Fruit fly (Drosophila melanogaster) whole organism, embryonic: ENCODE measurements around the gene Cyp9f2.

Source experiments
- Abd-B ChIP-seq: fragments of 200-800 bp; sonication (Bioruptor generic); optimal IDR thresholded peaks from 2 replicates; lab custom pipeline; 2018; ENCODE audit warnings: missing biosample characterization, mild to moderate bottlenecking, missing genetic modification characterization, moderate library complexity
- Atf3 ChIP-seq: fragments of 200-800 bp; sonication (Bioruptor generic); optimal IDR thresholded peaks from 3 replicates; lab custom pipeline; 2016; ENCODE audit warnings: missing biosample characterization, missing genetic modification characterization
- Bdp1 ChIP-seq: fragments of 200-800 bp; sonication (Bioruptor generic); optimal IDR thresholded peaks from 3 replicates; lab custom pipeline; 2016; ENCODE audit warnings: missing biosample characterization, missing genetic modification characterization
- CG10147 ChIP-seq: fragments of 200-800 bp; sonication (Bioruptor generic); optimal IDR thresholded peaks from 2 replicates; lab custom pipeline; 2019; ENCODE audit warnings: missing biosample characterization, mild to moderate bottlenecking, missing genetic modification characterization, moderate library complexity
- CG1024 ChIP-seq: fragments of 200-800 bp; sonication (Bioruptor generic); IDR thresholded peaks from 2 replicates; pipeline ENCODE4 v1.3.6; 2022; ENCODE audit warnings: missing biosample characterization, missing genetic modification characterization
- CG11695 ChIP-seq: fragments of 200-800 bp; sonication (Bioruptor generic); IDR thresholded peaks from 3 replicates; pipeline ENCODE4 v1.3.6; 2022; ENCODE audit warnings: missing biosample characterization, missing genetic modification characterization
- CG12155 ChIP-seq: fragments of 200-800 bp; sonication (Bioruptor generic); optimal IDR thresholded peaks from 3 replicates; lab custom pipeline; 2016; ENCODE audit warnings: missing biosample characterization, missing genetic modification characterization
- CG14014 ChIP-seq: fragments of 200-800 bp; sonication (Bioruptor generic); IDR thresholded peaks from 2 replicates; pipeline ENCODE4 v1.3.6; 2022; ENCODE audit warnings: missing biosample characterization, missing genetic modification characterization
- CG14667 ChIP-seq: fragments of 200-800 bp; sonication (Bioruptor generic); IDR thresholded peaks from 2 replicates; pipeline ENCODE4 v1.3.6; 2022; ENCODE audit warnings: missing biosample characterization, missing genetic modification characterization
- CG15269 ChIP-seq: fragments of 200-800 bp; sonication (Bioruptor generic); optimal IDR thresholded peaks from 2 replicates; lab custom pipeline; 2018; ENCODE audit warnings: missing biosample characterization, mild to moderate bottlenecking, missing genetic modification characterization, moderate library complexity
- CG1602 ChIP-seq: fragments of 200-800 bp; sonication (Bioruptor generic); optimal IDR thresholded peaks from 3 replicates; lab custom pipeline; 2016; ENCODE audit warnings: missing biosample characterization, missing genetic modification characterization
- CG2120 ChIP-seq: fragments of 200-800 bp; sonication (Bioruptor generic); optimal IDR thresholded peaks from 3 replicates; lab custom pipeline; 2016; ENCODE audit warnings: missing biosample characterization, missing genetic modification characterization
- CG2199 ChIP-seq: fragments of 200-800 bp; sonication (Bioruptor generic); IDR thresholded peaks from 3 replicates; pipeline ENCODE4 v1.3.6; 2022; ENCODE audit warnings: missing biosample characterization, missing genetic modification characterization
- CG30403 ChIP-seq: fragments of 200-800 bp; sonication (Bioruptor generic); optimal IDR thresholded peaks from 3 replicates; lab custom pipeline; 2016; ENCODE audit warnings: missing biosample characterization, missing genetic modification characterization
- CG3163 ChIP-seq: fragments of 200-800 bp; sonication (Bioruptor generic); optimal IDR thresholded peaks from 3 replicates; lab custom pipeline; 2016; ENCODE audit warnings: missing biosample characterization, missing genetic modification characterization
- CG33213 ChIP-seq: fragments of 200-800 bp; sonication (Bioruptor generic); optimal IDR thresholded peaks from 3 replicates; lab custom pipeline; 2016; ENCODE audit warnings: missing biosample characterization, missing genetic modification characterization
- CG33557 ChIP-seq: fragments of 200-800 bp; sonication (Bioruptor generic); optimal IDR thresholded peaks from 2 replicates; lab custom pipeline; 2019; ENCODE audit warnings: missing biosample characterization, mild to moderate bottlenecking, missing genetic modification characterization, moderate library complexity
- CG7987 ChIP-seq: fragments of 200-800 bp; sonication (Bioruptor generic); optimal IDR thresholded peaks from 2 replicates; lab custom pipeline; 2018; ENCODE audit warnings: missing biosample characterization, mild to moderate bottlenecking, missing genetic modification characterization, moderate library complexity
- CG8281 ChIP-seq: fragments of 200-800 bp; sonication (Bioruptor generic); optimal IDR thresholded peaks from 2 replicates; lab custom pipeline; 2018; ENCODE audit warnings: missing biosample characterization, mild to moderate bottlenecking, missing genetic modification characterization, moderate library complexity
- CkIIα-i1 ChIP-seq: fragments of 200-800 bp; sonication (Bioruptor generic); IDR thresholded peaks from 2 replicates; pipeline ENCODE4 v1.3.6; 2022; ENCODE audit warnings: missing biosample characterization, missing genetic modification characterization
- D19A ChIP-seq: fragments of 200-800 bp; optimal IDR thresholded peaks from 3 replicates; lab custom pipeline; 2019; ENCODE audit warnings: missing biosample characterization, mild to moderate bottlenecking, missing genetic modification characterization, moderate library complexity
- Dip2 ChIP-seq: fragments of 200-800 bp; sonication (Bioruptor generic); IDR thresholded peaks from 2 replicates; pipeline ENCODE4 v1.3.6; 2022; ENCODE audit warnings: missing biosample characterization, missing genetic modification characterization
- Dref ChIP-seq: fragments of 200-800 bp; sonication (Bioruptor generic); IDR thresholded peaks from 2 replicates; pipeline ENCODE4 v1.3.6; 2022; ENCODE audit warnings: missing biosample characterization, missing genetic modification characterization
- Elba2 ChIP-seq: fragments of 200-800 bp; sonication (Bioruptor generic); optimal IDR thresholded peaks from 3 replicates; lab custom pipeline; 2016; ENCODE audit warnings: missing biosample characterization, missing genetic modification characterization
- Fer2 ChIP-seq: fragments of 200-800 bp; sonication (Bioruptor generic); optimal IDR thresholded peaks from 2 replicates; lab custom pipeline; 2018; ENCODE audit warnings: missing biosample characterization, mild to moderate bottlenecking, missing genetic modification characterization, moderate library complexity
- Jarid2 ChIP-seq: fragments of 200-800 bp; sonication (Bioruptor generic); optimal IDR thresholded peaks from 3 replicates; lab custom pipeline; 2017; ENCODE audit warnings: mild to moderate bottlenecking, missing biosample characterization, missing genetic modification reagents, missing genetic modification characterization
- Lhr ChIP-seq: fragments of 200-800 bp; sonication (Bioruptor generic); optimal IDR thresholded peaks from 3 replicates; lab custom pipeline; 2017; ENCODE audit warnings: mild to moderate bottlenecking, missing biosample characterization, missing genetic modification reagents, missing genetic modification characterization
- Mad ChIP-seq: fragments of 200-800 bp; sonication (Bioruptor generic); optimal IDR thresholded peaks from 2 replicates; lab custom pipeline; 2016; ENCODE audit warnings: missing biosample characterization, missing genetic modification characterization
- Scr ChIP-seq: fragments of 200-800 bp; sonication (Bioruptor generic); IDR thresholded peaks from 2 replicates; pipeline ENCODE4 v1.3.6; 2022; ENCODE audit warnings: missing biosample characterization, missing genetic modification characterization; ENCODE audit not compliant: partially characterized antibody
- Stat92E ChIP-seq, 3 experiments: fragments of >200 bp in 2 of 3; fragments of 200-800 bp in 1 of 3; sonication (Bioruptor generic) in 1 of 3; optimal IDR thresholded peaks; 2 replicates each; lab custom pipeline; 2017 to 2019; ENCODE audit warnings: missing biosample characterization in 3 of 3, missing genetic modification characterization in 3 of 3, mild to moderate bottlenecking in 1 of 3, moderate library complexity in 1 of 3
- ac ChIP-seq: fragments of 200-800 bp; sonication (Bioruptor generic); optimal IDR thresholded peaks from 3 replicates; lab custom pipeline; 2017; ENCODE audit warnings: missing biosample characterization, mild to moderate bottlenecking, missing genetic modification characterization
- ase ChIP-seq: fragments of 200-800 bp; sonication (Bioruptor generic); IDR thresholded peaks from 3 replicates; pipeline ENCODE4 v1.3.6; 2022; ENCODE audit warnings: missing biosample characterization, missing genetic modification characterization
- az2 ChIP-seq: fragments of 200-800 bp; sonication (Bioruptor generic); optimal IDR thresholded peaks from 3 replicates; lab custom pipeline; 2016; ENCODE audit warnings: missing biosample characterization, missing genetic modification characterization
- bbx ChIP-seq: fragments of 200-800 bp; sonication (Bioruptor generic); IDR thresholded peaks from 2 replicates; pipeline ENCODE4 v1.3.6; 2022; ENCODE audit warnings: missing biosample characterization, missing genetic modification characterization; ENCODE audit not compliant: partially characterized antibody
- bcd ChIP-seq: fragments of 200-800 bp; sonication (Bioruptor generic); optimal IDR thresholded peaks from 2 replicates; lab custom pipeline; 2017; ENCODE audit warnings: missing biosample characterization, mild to moderate bottlenecking, missing genetic modification characterization
- danr ChIP-seq: fragments of 200-800 bp; sonication (Bioruptor generic); IDR thresholded peaks from 2 replicates; pipeline ENCODE4 v1.3.6; 2022; ENCODE audit warnings: missing biosample characterization, missing genetic modification characterization
- disco-r ChIP-seq: fragments of 200-800 bp; sonication (Bioruptor generic); optimal IDR thresholded peaks from 2 replicates; lab custom pipeline; 2016; ENCODE audit warnings: missing biosample characterization, missing genetic modification characterization
- emc ChIP-seq: fragments of 200-800 bp; sonication (Bioruptor generic); optimal IDR thresholded peaks from 2 replicates; lab custom pipeline; 2016; ENCODE audit warnings: missing biosample characterization, missing genetic modification characterization
- ems ChIP-seq: fragments of 200-800 bp; sonication (Bioruptor generic); optimal IDR thresholded peaks from 3 replicates; lab custom pipeline; 2016; ENCODE audit warnings: missing biosample characterization, missing genetic modification characterization
- fru ChIP-seq: fragments of >200 bp; optimal IDR thresholded peaks from 2 replicates; lab custom pipeline; 2017
- grn ChIP-seq: fragments of 200-800 bp; sonication (Bioruptor generic); optimal IDR thresholded peaks from 3 replicates; lab custom pipeline; 2017; ENCODE audit warnings: missing biosample characterization, missing genetic modification characterization
- gt ChIP-seq: fragments of 200-800 bp; sonication (Bioruptor generic); IDR thresholded peaks from 2 replicates; pipeline ENCODE4 v1.3.6; 2022; ENCODE audit warnings: missing biosample characterization, missing genetic modification characterization
- lab ChIP-seq: fragments of 200-800 bp; sonication (Bioruptor generic); optimal IDR thresholded peaks from 3 replicates; lab custom pipeline; 2017; ENCODE audit warnings: missing biosample characterization, missing genetic modification characterization, mild to moderate bottlenecking, moderate library complexity, missing genetic modification reagents
- lmd ChIP-seq: fragments of 200-800 bp; sonication (Bioruptor generic); IDR thresholded peaks from 2 replicates; pipeline ENCODE4 v1.3.6; 2022; ENCODE audit warnings: missing biosample characterization, missing genetic modification characterization
- lola ChIP-seq, 3 experiments: fragments of >200 bp in 2 of 3; fragments of 200-800 bp in 1 of 3; sonication (Bioruptor generic) in 1 of 3; optimal IDR thresholded peaks; 2 replicates each; lab custom pipeline; 2017 to 2019; ENCODE audit warnings: missing biosample characterization in 3 of 3, missing genetic modification characterization in 3 of 3, mild to moderate bottlenecking in 1 of 3, moderate library complexity in 1 of 3
- maf-S ChIP-seq: fragments of 200-800 bp; sonication (Bioruptor generic); optimal IDR thresholded peaks from 2 replicates; lab custom pipeline; 2016; ENCODE audit warnings: missing biosample characterization, missing genetic modification characterization
- oc ChIP-seq: fragments of 200-800 bp; sonication (Bioruptor generic); optimal IDR thresholded peaks from 2 replicates; lab custom pipeline; 2018; ENCODE audit warnings: missing biosample characterization, mild to moderate bottlenecking, missing genetic modification characterization, moderate library complexity
- pan ChIP-seq, 4 experiments: fragments of >200 bp in 3 of 4; fragments of 200-800 bp in 1 of 4; sonication (Bioruptor generic) in 1 of 4; optimal IDR thresholded peaks in 3 of 4; IDR thresholded peaks in 1 of 4; 2 replicates each; pipeline versions ENCODE4 v1.3.6 to Lab custom; 2017 to 2022; ENCODE audit warnings: missing biosample characterization in 2 of 4, missing genetic modification characterization in 2 of 4, mixed read lengths in 1 of 4
- sens ChIP-seq: fragments of 200-800 bp; sonication (Bioruptor generic); peaks from one replicate; lab custom pipeline; 2016; ENCODE audit warnings: missing biosample characterization, missing genetic modification characterization
- sob ChIP-seq: fragments of 200-800 bp; sonication (Bioruptor generic); IDR thresholded peaks from 2 replicates; pipeline ENCODE4 v1.3.6; 2022; ENCODE audit warnings: missing biosample characterization, missing genetic modification characterization

Gene Cyp9f2

DNA sequence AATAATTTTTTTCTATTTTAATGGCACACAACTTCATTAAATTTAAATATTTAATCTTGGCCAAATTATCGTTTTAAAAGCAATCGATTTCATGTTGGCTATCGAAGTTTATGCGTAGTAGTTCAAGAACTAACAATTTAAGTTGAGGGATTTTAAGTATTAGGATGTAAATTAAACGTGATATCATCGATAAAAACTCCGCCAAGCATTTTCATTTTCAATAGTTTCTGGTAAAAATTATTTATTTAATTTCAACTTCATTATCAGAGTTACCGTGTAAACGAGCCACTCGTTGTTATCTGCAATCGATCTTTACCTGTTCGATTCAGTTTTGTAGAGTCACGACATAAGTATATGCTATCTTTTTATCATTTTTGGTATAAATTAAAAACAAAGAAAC, 2.9 kb downstream of the Cyp9f2 start (continued):
- TF ChIP-seq CG8281 (tag; lab: Kevin White, UChicago) = peak; percentile 91
- peak; percentile 97 for TF ChIP-seq CG11695 (GFP tag; lab: Robert Waterston, UW)
- peak; percentile 99 for TF ChIP-seq CG33557 (GFP tag; lab: Kevin White, UChicago)
- peak; percentile 52 for TF ChIP-seq Dref (GFP tag; lab: Robert Waterston, UW)
- peak; percentile 96 for TF ChIP-seq CG30403 (GFP tag; lab: Kevin White, UChicago)
- TF ChIP-seq disco-r (GFP tag; lab: Kevin White, UChicago) = peak; percentile 86
- peak; percentile 71; the same call in 1 of the 2 replicates for TF ChIP-seq CkIIα-i1 (GFP tag; lab: Robert Waterston, UW)
- TF ChIP-seq Elba2 (GFP tag; lab: Kevin White, UChicago) = peak; percentile 81
- no peak for TF ChIP-seq bbx (GFP tag; lab: Robert Waterston, UW)
- TF ChIP-seq Atf3 (GFP tag; lab: Kevin White, UChicago) = peak; percentile 92
- TF ChIP-seq CG1024 (GFP tag; lab: Robert Waterston, UW) = peak; percentile 97
- peak; percentile 94 for TF ChIP-seq CG2199 (GFP tag; lab: Robert Waterston, UW)
- TF ChIP-seq ac = peak; percentile 95
- peak; percentile 97 for TF ChIP-seq bcd (GFP tag; lab: Kevin White, UChicago)
- TF ChIP-seq CG7987 (GFP tag; lab: Kevin White, UChicago) = peak; percentile 96
- peak; percentile 98 for TF ChIP-seq lab
- peak; percentile 95 for TF ChIP-seq CG2120
- peak; percentile 51 for TF ChIP-seq Scr (GFP tag; lab: Robert Waterston, UW)
- peak; percentile 100 for TF ChIP-seq CG10147 (GFP tag; lab: Kevin White, UChicago)
- peak; percentile 98 for TF ChIP-seq grn (GFP tag; lab: Kevin White, UChicago)
- peak; percentile 99 for TF ChIP-seq D19A (tag; lab: Kevin White, UChicago)
- peak; percentile 97 for TF ChIP-seq Fer2
- peak; percentile 92 for TF ChIP-seq Lhr (GFP tag; lab: Kevin White, UChicago)
- TF ChIP-seq oc (tag; lab: Kevin White, UChicago) = peak; percentile 98
- peak; percentile 97 for TF ChIP-seq ems (GFP tag; lab: Kevin White, UChicago)
- TF ChIP-seq CG15269 (tag; lab: Kevin White, UChicago) = peak; percentile 98
- TF ChIP-seq Abd-B (GFP tag; lab: Kevin White, UChicago) = peak; percentile 94
- peak; percentile 99 for TF ChIP-seq sens (GFP tag; lab: Kevin White, UChicago)
- TF ChIP-seq fru = no peak
- peak; percentile 99 for TF ChIP-seq CG33213 (GFP tag; lab: Kevin White, UChicago)
- peak; percentile 79 for TF ChIP-seq Jarid2 (GFP tag; lab: Kevin White, UChicago)
- peak; percentile 56; the same call in 1 of the 2 replicates for TF ChIP-seq Dip2
- TF ChIP-seq Bdp1 (GFP tag; lab: Kevin White, UChicago) = peak; percentile 86
- peak; percentile 97 for TF ChIP-seq emc (GFP tag; lab: Kevin White, UChicago)
- peak; percentile 96 for TF ChIP-seq CG12155 (GFP tag; lab: Kevin White, UChicago)
- TF ChIP-seq CG1602 = peak; percentile 96
- peak in 1 of 3 experiments; percentile 95 for TF ChIP-seq Stat92E (GFP tag; optimal IDR thresholded peaks at IDR 0.05; lab: Kevin White, UChicago)
- peak; percentile 85 for TF ChIP-seq gt (GFP tag; lab: Robert Waterston, UW)
- TF ChIP-seq danr (GFP tag; lab: Robert Waterston, UW) = peak; percentile 87; the same call in 1 of the 2 replicates
- peak; percentile 94 for TF ChIP-seq lmd (GFP tag; lab: Robert Waterston, UW)
- TF ChIP-seq CG3163 (GFP tag; lab: Kevin White, UChicago) = peak; percentile 75
- no peak for TF ChIP-seq pan (optimal IDR thresholded peaks at IDR 0.05; lab: Kevin White, UChicago)
- TF ChIP-seq pan (GFP tag; optimal IDR thresholded peaks at IDR 0.05 in 1 of 2, IDR thresholded peaks at IDR 0.05 in 1 of 2) = peak in 1 of 2 experiments; percentile 97
- peak; percentile 94 for TF ChIP-seq Mad (GFP tag; lab: Kevin White, UChicago)
- peak; percentile 84 for TF ChIP-seq CG14667
- peak; percentile 97 for TF ChIP-seq sob (GFP tag; lab: Robert Waterston, UW)
- TF ChIP-seq maf-S (GFP tag; lab: Kevin White, UChicago) = peak; percentile 94
- TF ChIP-seq ase (GFP tag; lab: Robert Waterston, UW) = peak; percentile 94
- peak in 1 of 3 experiments; percentile 99 for TF ChIP-seq lola (GFP tag; optimal IDR thresholded peaks at IDR 0.05; lab: Kevin White, UChicago)
- TF ChIP-seq CG14014 (GFP tag; lab: Robert Waterston, UW) = peak; percentile 97
- TF ChIP-seq az2 = peak; percentile 97
